Worm (Caenorhabditis elegans) whole organism, late embryonic: Measurements from ENCODE around the gene npp-5.
A peak's percentile ranks its signal among the peaks of the same experiment; 100 is the strongest.

Experiments
- K02D7.2 ChIP-seq: sonication (generic microtip); optimal IDR thresholded peaks from 2 replicates; lab custom pipeline; 2017; ENCODE audit warnings: mild to moderate bottlenecking, missing genetic modification characterization, missing compliant biosample characterization
- ama-1 ChIP-seq: fragments of 150-350 bp; optimal IDR thresholded peaks from 2 replicates; lab custom pipeline; 2014
- ceh-18 ChIP-seq: sonication (generic microtip); optimal IDR thresholded peaks from 2 replicates; lab custom pipeline; 2016; ENCODE audit warnings: missing genetic modification characterization, missing compliant biosample characterization
- ceh-19 ChIP-seq: fragments of 200-800 bp; sonication (Bioruptor generic); optimal IDR thresholded peaks from 2 replicates; lab custom pipeline; 2018; ENCODE audit warnings: mild to moderate bottlenecking, missing genetic modification characterization, missing compliant biosample characterization
- ceh-2 ChIP-seq: sonication (generic microtip); optimal IDR thresholded peaks from 2 replicates; lab custom pipeline; 2016; ENCODE audit warnings: missing genotype, missing genetic modification characterization, missing compliant biosample characterization
- ceh-22 ChIP-seq: sonication (generic microtip); optimal IDR thresholded peaks from 2 replicates; lab custom pipeline; 2017; ENCODE audit warnings: missing biosample characterization, missing genetic modification characterization
- ceh-24 ChIP-seq: sonication (generic microtip); optimal IDR thresholded peaks from 2 replicates; lab custom pipeline; 2016; ENCODE audit warnings: mild to moderate bottlenecking, missing genetic modification characterization, missing compliant biosample characterization
- ceh-30 ChIP-seq: fragments of 150-350 bp; optimal IDR thresholded peaks from 2 replicates; lab custom pipeline; 2014; ENCODE audit warnings: missing biosample characterization, missing genetic modification characterization
- ceh-31 ChIP-seq: sonication (generic microtip); optimal IDR thresholded peaks from 2 replicates; lab custom pipeline; 2016; ENCODE audit warnings: missing genetic modification characterization, missing compliant biosample characterization
- ceh-34 ChIP-seq: sonication (generic microtip); optimal IDR thresholded peaks from 2 replicates; lab custom pipeline; 2016; ENCODE audit warnings: mild to moderate bottlenecking, missing genetic modification characterization, missing compliant biosample characterization
- ceh-45 ChIP-seq: fragments of 200-800 bp; sonication (Bioruptor generic); IDR thresholded peaks from 2 replicates; pipeline ENCODE4 v1.3.6; 2022; ENCODE audit warnings: missing genetic modification reagents, missing genetic modification characterization, missing compliant biosample characterization
- ceh-6 ChIP-seq: fragments of 200-800 bp; sonication (Bioruptor generic); optimal IDR thresholded peaks from 2 replicates; lab custom pipeline; 2018; ENCODE audit warnings: mild to moderate bottlenecking, missing genetic modification characterization, missing compliant biosample characterization
- dmd-4 ChIP-seq: sonication (generic microtip); optimal IDR thresholded peaks from 2 replicates; lab custom pipeline; 2016; ENCODE audit warnings: borderline replicate concordance, missing genetic modification characterization, missing compliant biosample characterization
- elt-2 ChIP-seq: sonication (generic microtip); optimal IDR thresholded peaks from 2 replicates; lab custom pipeline; 2016; ENCODE audit warnings: missing genetic modification reagents, missing genetic modification characterization, missing compliant biosample characterization
- ets-4 ChIP-seq: sonication (generic microtip); optimal IDR thresholded peaks from 2 replicates; lab custom pipeline; 2016; ENCODE audit warnings: missing genetic modification characterization, missing compliant biosample characterization
- eyg-1 ChIP-seq: sonication (generic microtip); optimal IDR thresholded peaks from 2 replicates; lab custom pipeline; 2016; ENCODE audit warnings: missing genotype, missing genetic modification characterization, missing compliant biosample characterization
- fax-1 ChIP-seq: sonication (generic microtip); optimal IDR thresholded peaks from 2 replicates; lab custom pipeline; 2016; ENCODE audit warnings: missing genotype, missing genetic modification characterization, missing compliant biosample characterization
- fkh-6 ChIP-seq: sonication (generic microtip); optimal IDR thresholded peaks from 2 replicates; lab custom pipeline; 2016; ENCODE audit warnings: missing genetic modification characterization, missing compliant biosample characterization
- madf-2 ChIP-seq: sonication (generic microtip); optimal IDR thresholded peaks from 2 replicates; lab custom pipeline; 2017; ENCODE audit warnings: missing genetic modification characterization, missing compliant biosample characterization
- mec-3 ChIP-seq: sonication (generic microtip); optimal IDR thresholded peaks from 2 replicates; lab custom pipeline; 2016; ENCODE audit warnings: borderline replicate concordance, missing genetic modification characterization, missing compliant biosample characterization
- nfya-1 ChIP-seq: sonication (generic microtip); optimal IDR thresholded peaks from 2 replicates; lab custom pipeline; 2017; ENCODE audit warnings: missing genetic modification characterization, mild to moderate bottlenecking, missing compliant biosample characterization, antibody characterized with exemption, moderate library complexity
- nhr-232 ChIP-seq: sonication (generic microtip); optimal IDR thresholded peaks from 2 replicates; lab custom pipeline; 2016; ENCODE audit warnings: missing genetic modification characterization, missing compliant biosample characterization
- odd-2 ChIP-seq: sonication (generic microtip); optimal IDR thresholded peaks from 2 replicates; lab custom pipeline; 2017; ENCODE audit warnings: antibody characterized with exemption, mild to moderate bottlenecking, missing genetic modification characterization, missing compliant biosample characterization
- pag-3 ChIP-seq: sonication (generic microtip); optimal IDR thresholded peaks from 2 replicates; lab custom pipeline; 2016; ENCODE audit warnings: missing compliant biosample characterization, missing genetic modification characterization, borderline replicate concordance
- pha-2 ChIP-seq: sonication (generic microtip); optimal IDR thresholded peaks from 2 replicates; lab custom pipeline; 2017; ENCODE audit warnings: mild to moderate bottlenecking, missing genetic modification characterization, missing compliant biosample characterization
- pqm-1 ChIP-seq: sonication (generic microtip); optimal IDR thresholded peaks from 2 replicates; lab custom pipeline; 2016; ENCODE audit warnings: missing genetic modification characterization, missing compliant biosample characterization
- rnt-1 ChIP-seq: sonication (generic microtip); optimal IDR thresholded peaks from 2 replicates; lab custom pipeline; 2016; ENCODE audit warnings: missing genetic modification characterization, missing compliant biosample characterization
- sdc-2 ChIP-seq: sonication (generic microtip); optimal IDR thresholded peaks from 2 replicates; lab custom pipeline; 2016; ENCODE audit warnings: missing genotype, missing genetic modification characterization, missing compliant biosample characterization
- sox-2 ChIP-seq: fragments of 200-800 bp; sonication (Bioruptor generic); IDR thresholded peaks from 2 replicates; pipeline ENCODE4 v1.3.6; 2022; ENCODE audit warnings: missing genetic modification reagents, missing genetic modification characterization, missing compliant biosample characterization
- syd-9 ChIP-seq: sonication (generic microtip); optimal IDR thresholded peaks from 2 replicates; lab custom pipeline; 2016; ENCODE audit warnings: mild to moderate bottlenecking, missing genetic modification characterization, moderate library complexity, missing compliant biosample characterization
- tbx-2 ChIP-seq: sonication (generic microtip); optimal IDR thresholded peaks from 2 replicates; lab custom pipeline; 2016; ENCODE audit warnings: missing genetic modification characterization, missing compliant biosample characterization
- tbx-7 ChIP-seq: sonication (generic microtip); optimal IDR thresholded peaks from 2 replicates; lab custom pipeline; 2016; ENCODE audit warnings: missing genotype, missing genetic modification characterization, missing compliant biosample characterization
- unc-3 ChIP-seq, 2 experiments: fragments of 200-800 bp in 1 of 2; sonication (Bioruptor generic) in 1 of 2; sonication (generic microtip) in 1 of 2; conservative IDR thresholded peaks in 1 of 2; optimal IDR thresholded peaks in 1 of 2; 2 replicates each; pipeline versions ENCODE4 v1.3.6 to Lab custom; 2016 to 2022; ENCODE audit warnings: missing compliant biosample characterization in 2 of 2, missing genetic modification characterization in 2 of 2, missing genetic modification reagents in 1 of 2
- unc-42 ChIP-seq: sonication (generic microtip); optimal IDR thresholded peaks from 2 replicates; lab custom pipeline; 2016; ENCODE audit warnings: missing genotype, missing genetic modification characterization, missing compliant biosample characterization
- unc-55 ChIP-seq: sonication (generic microtip); optimal IDR thresholded peaks from 2 replicates; lab custom pipeline; 2017; ENCODE audit warnings: missing biosample characterization, missing genetic modification reagents, missing genetic modification characterization
- unc-86 ChIP-seq: sonication (generic microtip); optimal IDR thresholded peaks from 2 replicates; lab custom pipeline; 2016; ENCODE audit warnings: missing genetic modification characterization, missing compliant biosample characterization

The npp-5 gene

DNA sequence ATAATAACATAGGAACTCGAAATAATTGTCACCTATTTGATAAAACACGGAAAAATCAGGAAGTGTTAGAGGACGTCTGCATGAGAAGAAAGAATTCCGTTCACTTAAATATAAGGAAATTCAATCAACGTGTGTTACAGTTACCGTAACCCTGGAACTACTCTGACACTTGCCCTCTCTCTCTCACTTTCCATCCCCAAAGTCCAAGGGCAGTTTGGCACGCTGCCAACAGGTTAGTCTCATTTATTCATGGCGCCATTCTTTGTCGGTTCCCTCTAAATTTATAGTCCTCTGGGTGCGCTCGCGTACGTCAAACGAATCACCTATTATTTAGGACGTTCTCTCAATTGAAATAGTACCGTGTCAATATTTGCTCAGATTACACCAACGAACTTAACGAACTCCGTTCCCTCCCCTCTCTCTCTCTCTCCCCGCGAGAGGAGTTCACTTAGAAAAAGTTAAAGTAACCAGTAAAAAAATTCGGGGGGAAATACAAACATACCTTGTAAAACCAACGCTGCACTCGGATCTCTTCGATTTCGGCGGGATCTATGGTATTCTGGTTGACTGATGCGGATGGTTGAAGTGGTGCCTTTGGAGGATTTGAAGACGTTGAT, 21.1 kb upstream of the npp-5 start:
- TF ChIP-seq pag-3 (no peak), pha-2 (tag; lab: Kevin White, UChicago) (no peak), elt-2 (tag; lab: Kevin White, UChicago) (no peak), mec-3 (tag; lab: Kevin White, UChicago) (no peak), sdc-2 (tag; lab: Kevin White, UChicago) (no peak), ets-4 (no peak), nhr-232 (tag; lab: Kevin White, UChicago) (no peak), ceh-45 (GFP tag; lab: Robert Waterston, UW) (no peak), ceh-18 (no peak), pqm-1 (tag; lab: Kevin White, UChicago) (no peak), fkh-6 (no peak), unc-86 (tag; lab: Kevin White, UChicago) (no peak), fax-1 (no peak), ceh-22 (tag; lab: Kevin White, UChicago) (no peak), sox-2 (GFP tag; lab: Robert Waterston, UW) (no peak), ceh-31 (tag; lab: Kevin White, UChicago) (no peak)

DNA sequence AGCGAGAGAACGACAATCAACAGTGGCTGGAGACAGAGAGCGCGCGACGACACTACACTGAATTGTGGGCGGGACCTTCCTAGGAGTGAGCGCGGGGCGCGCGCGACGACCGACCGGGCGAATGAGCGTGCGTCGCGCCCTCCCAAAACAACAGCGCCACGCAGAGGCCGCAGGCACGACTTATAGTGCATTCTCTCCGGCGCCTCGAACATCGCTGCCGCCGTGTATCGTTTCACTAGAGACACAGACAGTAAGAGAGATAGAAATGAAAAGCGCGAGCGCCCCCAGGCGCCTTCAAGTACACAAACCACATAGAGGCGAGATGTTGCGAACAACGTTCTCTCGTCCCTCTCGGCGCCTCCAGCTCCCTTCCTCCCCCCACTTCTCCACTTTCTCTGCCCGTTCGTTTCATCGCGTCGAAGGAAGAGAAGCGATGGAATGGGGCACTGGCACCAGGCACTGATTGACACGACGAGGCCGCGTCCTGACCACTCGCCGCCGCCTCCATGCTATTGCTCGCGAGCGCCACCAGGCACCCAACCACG, 20.4 kb upstream of the npp-5 start:
- TF ChIP-seq ceh-31 (tag; lab: Kevin White, UChicago), result peak; percentile 43
- no peak for TF ChIP-seq madf-2 (tag; lab: Kevin White, UChicago)
- TF ChIP-seq dmd-4 (tag; lab: Kevin White, UChicago), result peak; percentile 44
- TF ChIP-seq nfya-1 (tag; lab: Kevin White, UChicago), result peak; percentile 44
- peak; percentile 4 for TF ChIP-seq ceh-2 (tag; lab: Kevin White, UChicago)
- peak; percentile 32 for TF ChIP-seq syd-9 (tag; lab: Kevin White, UChicago)
- peak; percentile 23 for TF ChIP-seq tbx-2
- TF ChIP-seq ets-4, result peak; percentile 31
- TF ChIP-seq pha-2 (tag; lab: Kevin White, UChicago), result no peak
- TF ChIP-seq ceh-6 (GFP tag; lab: Kevin White, UChicago), result no peak
- TF ChIP-seq ceh-18, result peak; percentile 65
- peak; percentile 18 for TF ChIP-seq eyg-1 (tag; lab: Kevin White, UChicago)
- TF ChIP-seq ceh-34 (tag; lab: Kevin White, UChicago), result peak; percentile 57
- TF ChIP-seq unc-86 (tag; lab: Kevin White, UChicago), result peak; percentile 6
- TF ChIP-seq, all 69 proteins: peak for 11

DNA sequence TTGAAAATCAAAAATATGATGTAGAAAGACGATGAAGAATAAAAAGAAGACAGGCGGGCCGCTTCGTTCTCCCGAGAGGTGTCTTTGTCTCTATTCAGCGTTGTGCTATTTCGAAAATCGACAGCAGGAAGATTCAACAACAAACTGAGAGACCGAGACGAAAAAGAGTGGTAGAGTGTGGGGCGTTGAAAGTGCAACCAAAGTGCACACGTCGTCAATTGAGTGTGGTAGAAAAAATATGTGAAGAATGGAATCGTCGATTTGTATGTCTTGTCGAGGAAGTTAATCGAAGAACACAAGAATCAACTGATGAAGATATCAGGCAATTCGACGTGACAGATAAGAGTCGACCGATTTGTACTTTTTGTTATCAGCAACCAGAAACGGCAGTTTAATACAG, 19.6 kb upstream of the npp-5 start:
- TF ChIP-seq elt-2 (tag; lab: Kevin White, UChicago) (peak; percentile 25), ceh-24 (no peak)

DNA sequence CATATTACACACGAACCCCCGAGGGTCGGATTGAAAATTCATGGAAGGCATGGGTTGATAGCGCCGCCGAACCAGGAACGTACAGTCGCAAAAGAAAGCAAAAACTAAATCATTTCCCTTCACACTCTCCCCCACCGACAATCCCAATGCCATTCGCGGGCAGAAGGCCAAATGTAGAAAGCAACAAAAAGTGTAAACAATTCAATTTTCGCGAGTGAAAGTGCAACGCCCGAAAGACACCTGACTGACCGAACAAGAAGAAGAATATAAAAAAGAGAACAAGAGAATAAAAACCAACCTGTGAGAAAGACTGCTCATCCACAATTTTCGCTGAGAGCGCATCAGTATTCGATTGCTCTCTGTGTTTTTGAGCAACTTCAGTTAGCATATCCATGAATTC, 18.1 kb upstream of the npp-5 start:
- no peak for TF ChIP-seq ceh-45 (GFP tag; lab: Robert Waterston, UW)
- TF ChIP-seq odd-2 (tag; lab: Kevin White, UChicago), result no peak
- no peak for TF ChIP-seq ama-1 (lab: Kevin White, UChicago)
- no peak for TF ChIP-seq tbx-7 (tag; lab: Kevin White, UChicago)
- TF ChIP-seq unc-55 (GFP tag; lab: Kevin White, UChicago), result no peak
- no peak for TF ChIP-seq ceh-30
- no peak for TF ChIP-seq elt-2 (tag; lab: Kevin White, UChicago)
- TF ChIP-seq K02D7.2, result no peak
- no peak for TF ChIP-seq unc-42 (tag; lab: Kevin White, UChicago)
- TF ChIP-seq ceh-18, result no peak
- no peak for TF ChIP-seq unc-86 (tag; lab: Kevin White, UChicago)
- no peak for TF ChIP-seq pag-3
- TF ChIP-seq pqm-1 (tag; lab: Kevin White, UChicago), result no peak
- TF ChIP-seq unc-3 (GFP tag; conservative IDR thresholded peaks at IDR 0.05; lab: Robert Waterston, UW), result no peak
- TF ChIP-seq unc-3 (tag; optimal IDR thresholded peaks at IDR 0.05; lab: Kevin White, UChicago), result no peak
- no peak for TF ChIP-seq pha-2 (tag; lab: Kevin White, UChicago)
- TF ChIP-seq ets-4, result no peak
- TF ChIP-seq ceh-19, result no peak
- TF ChIP-seq rnt-1 (tag; lab: Kevin White, UChicago), result no peak
